Fruit fly (Drosophila melanogaster): ENCODE data around the gene CG32266.

The CG32266 gene

dm6 chr3L:3811089-3811488, 20.5 kb downstream of the CG32266 start, which contains the start of the genes CG32263 and PIG-B (continued):
- peak; percentile 42 for TF ChIP-seq CG15514 (GFP tag; optimal IDR thresholded peaks at IDR 0.05)
- no peak for TF ChIP-seq BtbVII (GFP tag; optimal IDR thresholded peaks at IDR 0.05)
- no peak for TF ChIP-seq Fer2 (tag; optimal IDR thresholded peaks at IDR 0.05)
- TF ChIP-seq Sry-δ (GFP tag; optimal IDR thresholded peaks at IDR 0.05): peak; percentile 60
- TF ChIP-seq BEAF-32 (GFP tag; optimal IDR thresholded peaks at IDR 0.05): peak; percentile 53
- no peak for TF ChIP-seq CG31388 (GFP tag; optimal IDR thresholded peaks at IDR 0.05)
- no peak for TF ChIP-seq HHEX (GFP tag; optimal IDR thresholded peaks at IDR 0.05)
- no peak for TF ChIP-seq cas (GFP tag; IDR thresholded peaks at IDR 0.05)
- no peak for TF ChIP-seq ap (GFP tag; IDR thresholded peaks at IDR 0.05)
- TF ChIP-seq Dbx (GFP tag; IDR thresholded peaks at IDR 0.05): peak; percentile 8; the same call in 1 of the 3 replicates
- TF ChIP-seq CG14667 (GFP tag; IDR thresholded peaks at IDR 0.05): no peak
- TF ChIP-seq ken (GFP tag; IDR thresholded peaks at IDR 0.05): no peak
- no peak for TF ChIP-seq CG5953 (GFP tag; IDR thresholded peaks at IDR 0.05)
- no peak for TF ChIP-seq Meics (GFP tag; optimal IDR thresholded peaks at IDR 0.05)
- peak; percentile 47 for TF ChIP-seq Dp (GFP tag; optimal IDR thresholded peaks at IDR 0.05)
- TF ChIP-seq btn (GFP tag; optimal IDR thresholded peaks at IDR 0.05): no peak
- TF ChIP-seq h (optimal IDR thresholded peaks at IDR 0.05): no peak
- TF ChIP-seq gce (GFP tag; IDR thresholded peaks at IDR 0.05): no peak
- TF ChIP-seq esg (GFP tag; conservative IDR thresholded peaks at IDR 0.05): no peak
- TF ChIP-seq CG12769 (tag; optimal IDR thresholded peaks at IDR 0.05): no peak
- TF ChIP-seq ase (GFP tag; IDR thresholded peaks at IDR 0.05): no peak
- TF ChIP-seq pfk (GFP tag; optimal IDR thresholded peaks at IDR 0.05): no peak
- TF ChIP-seq CG11247 (GFP tag; IDR thresholded peaks at IDR 0.05): no peak
- no peak for TF ChIP-seq nerfin-2 (GFP tag; IDR thresholded peaks at IDR 0.05; ENCODE audit: partially characterized antibody)
- no peak for TF ChIP-seq Hr39 (optimal IDR thresholded peaks at IDR 0.05)
- no peak for TF ChIP-seq CG4707 (GFP tag; optimal IDR thresholded peaks at IDR 0.05)
- TF ChIP-seq CG12744 (GFP tag; optimal IDR thresholded peaks at IDR 0.05): no peak
- TF ChIP-seq Poxn (GFP tag; IDR thresholded peaks at IDR 0.05): no peak
- no peak for TF ChIP-seq odd (GFP tag; optimal IDR thresholded peaks at IDR 0.05)
- no peak for TF ChIP-seq CG13123 (GFP tag; optimal IDR thresholded peaks at IDR 0.05)
- no peak for TF ChIP-seq prd (optimal IDR thresholded peaks at IDR 0.05)
- 0 out of 3 replicates have a peak, but pooled peaks have one; percentile 13 for TF ChIP-seq prd (GFP tag; IDR thresholded peaks at IDR 0.05)
- TF ChIP-seq CG15479 (GFP tag; optimal IDR thresholded peaks at IDR 0.05): no peak
- TF ChIP-seq CG18599 (GFP tag; optimal IDR thresholded peaks at IDR 0.05): no peak
- TF ChIP-seq D (optimal IDR thresholded peaks at IDR 0.05): no peak
- TF ChIP-seq D (GFP tag; optimal IDR thresholded peaks at IDR 0.05): no peak
- TF ChIP-seq CG4282 (GFP tag; optimal IDR thresholded peaks at IDR 0.05): peak; percentile 4
- no peak for TF ChIP-seq HmgD (GFP tag; optimal IDR thresholded peaks at IDR 0.05)
- no peak for TF ChIP-seq eve (GFP tag; optimal IDR thresholded peaks at IDR 0.05)
- peak; percentile 49 for TF ChIP-seq CG12659 (GFP tag; optimal IDR thresholded peaks at IDR 0.05)
- no peak for TF ChIP-seq CG8388 (GFP tag; optimal IDR thresholded peaks at IDR 0.05)
- TF ChIP-seq CoRest (tag; optimal IDR thresholded peaks at IDR 0.05): peak; percentile 28
- TF ChIP-seq mld (GFP tag; IDR thresholded peaks at IDR 0.05; ENCODE audit: partially characterized antibody): 0 out of 3 replicates have a peak, but pooled peaks have one; percentile 40

Data from whole organism, embryonic.